Fruit fly (Drosophila melanogaster) S2 (cell line): ENCODE measurements around the gene Lk.

Experiments
- CG8478 ChIP-seq: fragments of >200 bp; optimal IDR thresholded peaks from 2 replicates; lab custom pipeline; 2018
- CTCF ChIP-seq, 2 experiments: fragments of >200 bp; optimal IDR thresholded peaks; 2 replicates each; lab custom pipeline; 2018

dm6 chr3L:14534619-14535018, 25.9 kb downstream of the Lk start:
- TF ChIP-seq CTCF (optimal IDR thresholded peaks at IDR 0.05; lab: Kevin White, UChicago) (no peak), CG8478 (lab: Kevin White, UChicago) (no peak)
